Worm (Caenorhabditis elegans) whole organism, L4 larva: Measurements from ENCODE around the gene cab-1.

Experiments
- aha-1 ChIP-seq: fragments of 150-350 bp; peaks from one replicate; lab custom pipeline; 2014; ENCODE audit warnings: missing biosample characterization, missing genetic modification characterization
- snpc-4 ChIP-seq: fragments of 150-350 bp; optimal IDR thresholded peaks from 2 replicates; lab custom pipeline; 2014; ENCODE audit warnings: missing biosample characterization, missing genetic modification characterization
- unc-62 ChIP-seq, 3 experiments: fragments of 150-350 bp in 1 of 3; sonication (generic microtip); optimal IDR thresholded peaks in 2 of 3; peaks in 1 of 3; 1 replicate in 1 of 3; 2 replicates in 2 of 3; lab custom pipeline; 2014 to 2017; ENCODE audit warnings: missing biosample characterization in 3 of 3, missing genetic modification characterization in 3 of 3, missing genetic modification reagents in 3 of 3, missing genotype in 1 of 3

DNA sequence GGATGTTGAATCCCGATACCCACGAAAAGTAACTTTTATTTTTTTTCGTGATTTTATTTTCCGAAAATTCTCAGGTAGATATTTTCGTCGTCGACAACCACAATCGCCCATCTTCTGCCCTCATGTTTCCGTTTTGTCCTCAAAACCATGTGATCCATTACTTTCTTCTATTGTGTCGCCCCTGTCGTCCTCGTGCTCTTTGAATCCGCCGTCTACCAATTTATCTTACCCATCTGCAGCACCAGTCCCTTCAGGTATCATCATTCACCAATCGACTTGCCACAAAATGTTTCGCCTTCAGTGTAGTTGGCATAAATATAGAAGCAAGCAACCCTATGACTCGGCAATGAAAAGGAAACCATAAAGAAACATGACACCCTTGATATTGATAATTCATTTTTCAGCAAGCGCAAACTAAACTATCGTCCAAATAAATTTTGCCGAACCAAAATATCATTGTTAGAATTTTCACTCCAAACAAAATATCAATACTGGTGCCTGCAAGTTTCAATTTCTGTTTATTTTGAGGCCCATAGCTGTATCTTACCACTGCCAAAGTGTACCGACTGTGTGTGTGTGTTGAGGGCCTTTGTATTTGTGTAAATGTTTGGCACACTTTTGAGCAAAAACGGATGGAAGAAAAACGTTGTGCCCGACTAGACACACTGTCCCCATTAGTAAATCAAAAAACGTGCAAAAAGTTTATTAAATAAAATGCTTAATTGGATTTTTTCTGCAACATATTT lies 44.9 kb downstream of the cab-1 start:
- TF ChIP-seq unc-62 (GFP tag; optimal IDR thresholded peaks at IDR 0.05 in 1 of 2; lab: Kevin White, UChicago) = peak in 1 of 2 experiments; percentile 72
- no peak for TF ChIP-seq unc-62 (tag; optimal IDR thresholded peaks at IDR 0.05; lab: Kevin White, UChicago)
- no peak for TF ChIP-seq snpc-4 (tag; lab: Kevin White, UChicago)
- TF ChIP-seq aha-1 = no peak
